Worm (Caenorhabditis elegans) whole organism, L2 larva: ENCODE data around the gene ZK185.3.

Experiments
- R02D3.7 ChIP-seq: fragments of 150-350 bp; optimal IDR thresholded peaks from 2 replicates; lab custom pipeline; 2014; ENCODE audit warnings: missing biosample characterization, missing genetic modification characterization
- ZK546.5 ChIP-seq: sonication (generic microtip); optimal IDR thresholded peaks from 2 replicates; lab custom pipeline; 2017; ENCODE audit warnings: missing biosample characterization, missing genetic modification characterization
- fos-1 ChIP-seq: fragments of 150-350 bp; optimal IDR thresholded peaks from 2 replicates; lab custom pipeline; 2014; ENCODE audit warnings: missing biosample characterization, missing genetic modification characterization
- lin-39 ChIP-seq: fragments of 150-350 bp; optimal IDR thresholded peaks from 2 replicates; lab custom pipeline; 2014; ENCODE audit warnings: missing biosample characterization, missing genetic modification reagents, missing genetic modification characterization
- mdl-1 ChIP-seq, 2 experiments: fragments of 150-350 bp in 1 of 2; sonication (generic microtip) in 1 of 2; optimal IDR thresholded peaks; 2 replicates each; lab custom pipeline; 2017; ENCODE audit warnings: missing biosample characterization in 2 of 2, missing genetic modification characterization in 2 of 2
- nhr-11 ChIP-seq: fragments of 150-350 bp; optimal IDR thresholded peaks from 2 replicates; lab custom pipeline; 2014; ENCODE audit warnings: missing biosample characterization, missing genetic modification characterization
- nhr-12 ChIP-seq: fragments of 150-350 bp; optimal IDR thresholded peaks from 2 replicates; lab custom pipeline; 2014; ENCODE audit warnings: missing biosample characterization, missing genetic modification characterization
- nhr-237 ChIP-seq: fragments of 150-350 bp; optimal IDR thresholded peaks from 2 replicates; lab custom pipeline; 2014; ENCODE audit warnings: missing biosample characterization, missing genetic modification characterization
- nhr-77 ChIP-seq: fragments of 150-350 bp; optimal IDR thresholded peaks from 2 replicates; lab custom pipeline; 2014; ENCODE audit warnings: missing biosample characterization, missing genetic modification characterization
- unc-39 ChIP-seq: fragments of 150-350 bp; optimal IDR thresholded peaks from 2 replicates; lab custom pipeline; 2014; ENCODE audit warnings: missing biosample characterization, missing genetic modification characterization
- ztf-4 ChIP-seq: fragments of 150-350 bp; optimal IDR thresholded peaks from 2 replicates; lab custom pipeline; 2014; ENCODE audit warnings: missing biosample characterization, missing genetic modification characterization

ce11 chrIV:4579472-4579871 is 49.2 kb upstream of the ZK185.3 start:
- no peak for TF ChIP-seq lin-39 (tag; lab: Kevin White, UChicago)
- TF ChIP-seq nhr-11 (tag; lab: Kevin White, UChicago), result no peak
- TF ChIP-seq fos-1, result no peak
- TF ChIP-seq R02D3.7, result no peak
- TF ChIP-seq nhr-237 (tag; lab: Kevin White, UChicago), result no peak
- no peak for TF ChIP-seq mdl-1 (tag; optimal IDR thresholded peaks at IDR 0.05; lab: Kevin White, UChicago)
- TF ChIP-seq nhr-12 (tag; lab: Kevin White, UChicago), result no peak
- no peak for TF ChIP-seq unc-39 (tag; lab: Kevin White, UChicago)
- no peak for TF ChIP-seq ZK546.5
- no peak for TF ChIP-seq ztf-4
- no peak for TF ChIP-seq nhr-77 (tag; lab: Kevin White, UChicago)
